Fruit fly (Drosophila melanogaster) whole organism, embryonic: ENCODE results near the gene CG6287.

Experiments
- Ada2b ChIP-seq: fragments of 200-800 bp; sonication (Bioruptor generic); IDR thresholded peaks from 2 replicates; pipeline ENCODE4 v1.3.6; 2022; ENCODE audit warnings: missing biosample characterization, missing genetic modification characterization
- Adf1 ChIP-seq: fragments of 200-800 bp; sonication (Bioruptor generic); IDR thresholded peaks from 2 replicates; pipeline ENCODE4 v1.3.6; 2022; ENCODE audit warnings: missing biosample characterization, missing genetic modification characterization
- B-H1 ChIP-seq: fragments of 200-800 bp; sonication (Bioruptor generic); IDR thresholded peaks from 3 replicates; pipeline ENCODE4 v1.3.6; 2022; ENCODE audit warnings: missing biosample characterization, missing genetic modification characterization
- Bdp1 ChIP-seq: fragments of 200-800 bp; sonication (Bioruptor generic); optimal IDR thresholded peaks from 3 replicates; lab custom pipeline; 2016; ENCODE audit warnings: missing biosample characterization, missing genetic modification characterization
- CG13624 ChIP-seq: fragments of 200-800 bp; sonication (Bioruptor generic); optimal IDR thresholded peaks from 2 replicates; lab custom pipeline; 2016; ENCODE audit warnings: missing biosample characterization, missing genetic modification characterization
- CG14441 ChIP-seq: fragments of 200-800 bp; sonication (Bioruptor generic); IDR thresholded peaks from 2 replicates; pipeline ENCODE4 v1.3.6; 2022; ENCODE audit warnings: missing biosample characterization, missing genetic modification characterization
- CG16813 ChIP-seq: fragments of 200-800 bp; sonication (Bioruptor generic); IDR thresholded peaks from 3 replicates; pipeline ENCODE4 v1.3.6; 2022; ENCODE audit warnings: missing biosample characterization, missing genetic modification characterization; ENCODE audit not compliant: partially characterized antibody
- CG16815 ChIP-seq: fragments of 200-800 bp; sonication (Bioruptor generic); optimal IDR thresholded peaks from 3 replicates; lab custom pipeline; 2017; ENCODE audit warnings: missing biosample characterization, mild to moderate bottlenecking, missing genetic modification characterization
- CG1792 ChIP-seq: fragments of 200-800 bp; sonication (Bioruptor generic); optimal IDR thresholded peaks from 2 replicates; lab custom pipeline; 2016; ENCODE audit warnings: missing biosample characterization, missing genetic modification characterization
- CG18599 ChIP-seq: fragments of 200-800 bp; sonication (Bioruptor generic); optimal IDR thresholded peaks from 3 replicates; lab custom pipeline; 2017; ENCODE audit warnings: missing biosample characterization, missing genetic modification characterization, mild to moderate bottlenecking, moderate library complexity, missing genetic modification reagents
- CG2202 ChIP-seq: fragments of 200-800 bp; sonication (Bioruptor generic); optimal IDR thresholded peaks from 2 replicates; lab custom pipeline; 2018; ENCODE audit warnings: missing biosample characterization, mild to moderate bottlenecking, missing genetic modification characterization
- CG2889 ChIP-seq: fragments of 200-800 bp; sonication (Bioruptor generic); IDR thresholded peaks from 3 replicates; pipeline ENCODE4 v1.3.6; 2022; ENCODE audit warnings: missing biosample characterization, missing genetic modification characterization
- CG42726 ChIP-seq: fragments of 200-800 bp; sonication (Bioruptor generic); IDR thresholded peaks from 2 replicates; pipeline ENCODE4 v1.3.6; 2022; ENCODE audit warnings: missing biosample characterization, missing genetic modification characterization; ENCODE audit not compliant: partially characterized antibody
- CG43689 ChIP-seq: fragments of 200-800 bp; sonication (Bioruptor generic); IDR thresholded peaks from 2 replicates; pipeline ENCODE4 v1.3.6; 2022; ENCODE audit warnings: missing biosample characterization, missing genetic modification characterization
- CG4730 ChIP-seq: fragments of 200-800 bp; sonication (Bioruptor generic); IDR thresholded peaks from 2 replicates; pipeline ENCODE4 v1.3.6; 2022; ENCODE audit warnings: missing biosample characterization, missing genetic modification characterization
- CG5245 ChIP-seq: fragments of 200-800 bp; sonication (Bioruptor generic); optimal IDR thresholded peaks from 3 replicates; lab custom pipeline; 2016; ENCODE audit warnings: missing biosample characterization, missing genetic modification characterization
- CG6683 ChIP-seq: fragments of 200-800 bp; sonication (Bioruptor generic); optimal IDR thresholded peaks from 2 replicates; lab custom pipeline; 2017; ENCODE audit warnings: missing biosample characterization, mild to moderate bottlenecking, missing genetic modification characterization, missing genetic modification reagents
- CG8089 ChIP-seq: fragments of 200-800 bp; sonication (Bioruptor generic); optimal IDR thresholded peaks from 3 replicates; lab custom pipeline; 2016; ENCODE audit warnings: missing biosample characterization, missing genetic modification characterization
- CG8281 ChIP-seq: fragments of 200-800 bp; sonication (Bioruptor generic); optimal IDR thresholded peaks from 2 replicates; lab custom pipeline; 2018; ENCODE audit warnings: missing biosample characterization, mild to moderate bottlenecking, missing genetic modification characterization, moderate library complexity
- CG8944 ChIP-seq: fragments of 200-800 bp; sonication (Bioruptor generic); optimal IDR thresholded peaks from 3 replicates; lab custom pipeline; 2016; ENCODE audit warnings: missing biosample characterization, missing genetic modification characterization
- CG9876 ChIP-seq: fragments of 200-800 bp; sonication (Bioruptor generic); optimal IDR thresholded peaks from 2 replicates; lab custom pipeline; 2016; ENCODE audit warnings: missing biosample characterization, missing genetic modification characterization
- CHES-1-like ChIP-seq: fragments of 200-800 bp; sonication (Bioruptor generic); optimal IDR thresholded peaks from 2 replicates; lab custom pipeline; 2016; ENCODE audit warnings: missing biosample characterization, missing genetic modification characterization
- ERR ChIP-seq: fragments of 200-800 bp; sonication (Bioruptor generic); optimal IDR thresholded peaks from 2 replicates; lab custom pipeline; 2016; ENCODE audit warnings: missing biosample characterization, missing genetic modification characterization
- Gsc ChIP-seq: fragments of 200-800 bp; sonication (Bioruptor generic); IDR thresholded peaks from 2 replicates; pipeline ENCODE4 v1.3.6; 2022; ENCODE audit warnings: missing biosample characterization, missing genetic modification characterization
- HLH54F ChIP-seq: fragments of 200-800 bp; sonication (Bioruptor generic); optimal IDR thresholded peaks from 3 replicates; lab custom pipeline; 2016; ENCODE audit warnings: missing biosample characterization, missing genetic modification characterization
- Lpt ChIP-seq: fragments of >200 bp; optimal IDR thresholded peaks from 2 replicates; lab custom pipeline; 2018; ENCODE audit warnings: missing biosample characterization, missing genetic modification characterization
- MBD-R2 ChIP-seq: fragments of 200-800 bp; sonication (Bioruptor generic); IDR thresholded peaks from 2 replicates; pipeline ENCODE4 v1.3.6; 2022; ENCODE audit warnings: missing biosample characterization, missing genetic modification characterization
- Max ChIP-seq: fragments of 200-800 bp; sonication (Bioruptor generic); optimal IDR thresholded peaks from 2 replicates; lab custom pipeline; 2016; ENCODE audit warnings: missing biosample characterization, mild to moderate bottlenecking, missing genetic modification characterization
- Med ChIP-seq: fragments of 200-800 bp; sonication (Bioruptor generic); peaks from one replicate; lab custom pipeline; 2016; ENCODE audit warnings: missing biosample characterization, missing genetic modification characterization, mild to moderate bottlenecking, inconsistent platforms, moderate library complexity
- Nf-YA ChIP-seq: fragments of 200-800 bp; sonication (Bioruptor generic); IDR thresholded peaks from 2 replicates; pipeline ENCODE4 v1.3.6; 2022; ENCODE audit warnings: missing biosample characterization, missing genetic modification characterization
- Opbp ChIP-seq: fragments of 200-800 bp; sonication (Bioruptor generic); IDR thresholded peaks from 3 replicates; pipeline ENCODE4 v1.3.6; 2022; ENCODE audit warnings: missing biosample characterization, missing genetic modification characterization; ENCODE audit not compliant: partially characterized antibody
- Ravus ChIP-seq: fragments of 200-800 bp; sonication (Bioruptor generic); IDR thresholded peaks from 2 replicates; pipeline ENCODE4 v1.3.6; 2022; ENCODE audit warnings: missing biosample characterization, missing genetic modification characterization
- Rx ChIP-seq: fragments of 200-800 bp; sonication (Bioruptor generic); IDR thresholded peaks from 2 replicates; pipeline ENCODE4 v1.3.6; 2022; ENCODE audit warnings: missing biosample characterization, missing genetic modification characterization
- Sin3A ChIP-seq: fragments of >200 bp; optimal IDR thresholded peaks from 2 replicates; lab custom pipeline; 2018
- az2 ChIP-seq: fragments of 200-800 bp; sonication (Bioruptor generic); optimal IDR thresholded peaks from 3 replicates; lab custom pipeline; 2016; ENCODE audit warnings: missing biosample characterization, missing genetic modification characterization
- br ChIP-seq: fragments of >200 bp; optimal IDR thresholded peaks from 2 replicates; lab custom pipeline; 2017
- da ChIP-seq: fragments of 200-800 bp; sonication (Bioruptor generic); optimal IDR thresholded peaks from 2 replicates; lab custom pipeline; 2016; ENCODE audit warnings: missing biosample characterization, missing genetic modification characterization
- mirr ChIP-seq: fragments of 200-800 bp; sonication (Bioruptor generic); optimal IDR thresholded peaks from 3 replicates; lab custom pipeline; 2018; ENCODE audit warnings: missing biosample characterization, mild to moderate bottlenecking, missing genetic modification characterization
- nerfin-2 ChIP-seq: fragments of 200-800 bp; sonication (Bioruptor generic); IDR thresholded peaks from 2 replicates; pipeline ENCODE4 v1.3.6; 2022; ENCODE audit warnings: missing biosample characterization, missing genetic modification characterization; ENCODE audit not compliant: partially characterized antibody
- nom ChIP-seq: fragments of 200-800 bp; sonication (Bioruptor generic); optimal IDR thresholded peaks from 2 replicates; lab custom pipeline; 2017; ENCODE audit warnings: missing biosample characterization, missing genetic modification characterization, mild to moderate bottlenecking, moderate library complexity, missing genetic modification reagents
- oc ChIP-seq: fragments of 200-800 bp; sonication (Bioruptor generic); optimal IDR thresholded peaks from 2 replicates; lab custom pipeline; 2018; ENCODE audit warnings: missing biosample characterization, mild to moderate bottlenecking, missing genetic modification characterization, moderate library complexity
- pita ChIP-seq: fragments of 200-800 bp; sonication (Bioruptor generic); optimal IDR thresholded peaks from 2 replicates; lab custom pipeline; 2017; ENCODE audit warnings: missing biosample characterization, mild to moderate bottlenecking, missing genetic modification characterization
- psq ChIP-seq: fragments of 200-800 bp; sonication (Bioruptor generic); optimal IDR thresholded peaks from 2 replicates; lab custom pipeline; 2017; ENCODE audit warnings: missing biosample characterization, missing genetic modification characterization
- run ChIP-seq: fragments of 200-800 bp; sonication (Bioruptor generic); optimal IDR thresholded peaks from 3 replicates; lab custom pipeline; 2018; ENCODE audit warnings: missing biosample characterization, mild to moderate bottlenecking, missing genetic modification characterization
- salm ChIP-seq: fragments of 200-800 bp; sonication (Bioruptor generic); optimal IDR thresholded peaks from 2 replicates; lab custom pipeline; 2018; ENCODE audit warnings: missing biosample characterization, mild to moderate bottlenecking, missing genetic modification characterization
- sens-2 ChIP-seq: fragments of 200-800 bp; sonication (Bioruptor generic); IDR thresholded peaks from 2 replicates; pipeline ENCODE4 v1.3.6; 2022; ENCODE audit warnings: missing biosample characterization, missing genetic modification characterization
- slou ChIP-seq: fragments of 200-800 bp; sonication (Bioruptor generic); optimal IDR thresholded peaks from 3 replicates; lab custom pipeline; 2016; ENCODE audit warnings: missing biosample characterization, missing genetic modification characterization
- ttk ChIP-seq: fragments of 200-800 bp; sonication (Bioruptor generic); IDR thresholded peaks from 2 replicates; pipeline ENCODE4 v2.1.2; 2022; ENCODE audit warnings: missing biosample characterization, missing genetic modification characterization
- vnd ChIP-seq: fragments of 200-800 bp; sonication (Bioruptor generic); IDR thresholded peaks from 3 replicates; pipeline ENCODE4 v1.3.6; 2022; ENCODE audit warnings: missing biosample characterization, missing genetic modification characterization; ENCODE audit not compliant: partially characterized antibody

CG6287 gene

DNA sequence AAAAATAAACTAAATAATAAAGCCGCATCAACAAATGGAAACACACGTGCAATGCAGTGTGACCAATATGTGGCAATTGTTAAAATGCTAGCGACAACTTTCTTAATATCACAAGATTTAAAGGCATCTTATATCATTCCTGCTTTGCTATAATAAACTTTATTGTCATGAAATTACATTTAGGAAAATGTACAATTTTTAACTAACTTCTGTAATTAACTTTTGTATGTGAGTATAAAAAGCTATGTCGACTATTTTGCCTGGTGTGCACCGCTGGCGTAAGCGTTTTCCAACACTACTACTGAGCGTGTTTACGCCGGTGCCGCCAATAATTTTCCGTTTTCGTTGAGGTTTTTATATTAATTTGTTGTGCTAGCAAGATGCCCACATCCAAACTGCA, 32.0 kb downstream of the CG6287 start, which contains the start of the genes Csl4 and Nup160 (continued):
- TF ChIP-seq vnd (GFP tag; lab: Robert Waterston, UW) (no peak), CG6683 (GFP tag; lab: Kevin White, UChicago) (peak; percentile 40), Opbp (GFP tag; lab: Robert Waterston, UW) (peak; percentile 52; the same call in 2 of the 3 replicates), Gsc (GFP tag; lab: Robert Waterston, UW) (no peak)

DNA sequence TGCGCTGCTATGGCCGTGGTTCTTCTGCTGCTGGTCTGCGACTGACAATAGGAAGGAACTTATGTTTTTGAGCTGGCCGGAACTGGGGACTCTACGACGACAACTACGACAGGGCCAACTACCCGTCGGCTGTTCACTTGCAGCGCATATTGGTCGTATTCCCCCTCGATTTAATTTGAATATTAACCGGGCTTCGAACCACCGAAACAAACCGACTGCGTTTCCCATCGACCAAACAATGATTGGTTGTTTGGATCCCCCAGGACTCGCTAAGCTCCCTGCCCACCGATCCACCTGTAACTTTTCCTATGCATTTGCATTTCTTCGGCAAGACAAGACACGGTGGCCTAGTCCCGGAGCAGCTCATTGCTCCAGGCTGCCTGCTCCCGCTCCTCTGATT, 33.9 kb downstream of the CG6287 start, which contains the start of gene Dnaaf4:
TSS of gene Dnaaf4 (minus strand) at position 101 of the 400 bp plus-strand sequence.
- no peak for TF ChIP-seq Max (GFP tag; lab: Kevin White, UChicago)
- TF ChIP-seq Med (GFP tag; lab: Kevin White, UChicago), result peak; percentile 31
- TF ChIP-seq nerfin-2 (GFP tag; lab: Robert Waterston, UW), result 0 out of 2 replicates have a peak, but pooled peaks have one; percentile 23
- TF ChIP-seq ttk, result 0 out of 2 replicates have a peak, but pooled peaks have one; percentile 12

DNA sequence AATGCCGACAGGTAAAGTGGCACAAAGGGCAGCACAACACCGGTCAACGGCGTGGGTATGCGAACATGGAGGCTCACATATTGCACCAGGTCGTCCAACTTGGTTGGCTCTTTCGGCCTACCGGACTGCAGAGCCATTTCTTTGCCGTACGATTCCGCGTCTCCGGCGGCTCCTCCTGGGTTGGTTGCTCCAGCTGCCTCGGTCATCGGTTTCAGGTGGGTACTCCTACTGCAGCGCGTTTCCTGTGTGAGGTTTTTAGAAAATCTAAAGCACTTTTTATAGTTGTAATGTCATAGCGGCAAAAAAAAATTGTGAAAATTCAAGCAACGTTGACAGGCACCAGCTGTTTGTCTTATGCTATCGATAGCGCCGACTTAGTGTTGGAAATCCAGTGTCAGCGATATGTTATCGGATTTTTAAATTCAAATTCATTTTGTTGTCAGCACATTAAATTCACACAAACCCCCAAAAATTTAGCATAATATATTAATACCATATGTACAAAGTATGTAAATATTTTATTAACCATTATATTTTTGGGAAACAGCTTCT, 35.5 kb downstream of the CG6287 start, which contains the start of gene CG6230:
TSS of gene CG6230 (minus strand) at position 354 of the 552 bp plus-strand sequence.
- TF ChIP-seq ERR (GFP tag; lab: Kevin White, UChicago) (no peak), Nf-YA (GFP tag; lab: Robert Waterston, UW) (no peak), CG4730 (GFP tag; lab: Robert Waterston, UW) (no peak), MBD-R2 (GFP tag; lab: Robert Waterston, UW) (peak; percentile 88), CG42726 (no peak), CG5245 (GFP tag; lab: Kevin White, UChicago) (no peak), da (GFP tag; lab: Kevin White, UChicago) (no peak), CG2889 (GFP tag; lab: Robert Waterston, UW) (no peak), CG1792 (no peak), CHES-1-like (no peak), sens-2 (GFP tag; lab: Robert Waterston, UW) (no peak), Bdp1 (GFP tag; lab: Kevin White, UChicago) (no peak), run (tag; lab: Kevin White, UChicago) (no peak), B-H1 (no peak), mirr (no peak), CG8281 (tag; lab: Kevin White, UChicago) (no peak), az2 (GFP tag; lab: Kevin White, UChicago) (no peak), CG18599 (GFP tag; lab: Kevin White, UChicago) (no peak), oc (tag; lab: Kevin White, UChicago) (no peak), HLH54F (GFP tag; lab: Kevin White, UChicago) (no peak), CG43689 (GFP tag; lab: Robert Waterston, UW) (no peak), pita (no peak), CG8089 (no peak), Lpt (no peak), Ada2b (GFP tag; lab: Robert Waterston, UW) (no peak), salm (tag; lab: Kevin White, UChicago) (no peak), Ravus (GFP tag; lab: Robert Waterston, UW) (no peak), nom (no peak), slou (GFP tag; lab: Kevin White, UChicago) (no peak), CG14441 (GFP tag; lab: Robert Waterston, UW) (no peak), Rx (GFP tag; lab: Robert Waterston, UW) (no peak), Sin3A (peak; percentile 3), CG9876 (no peak), CG13624 (GFP tag; lab: Kevin White, UChicago) (no peak), CG16815 (GFP tag; lab: Kevin White, UChicago) (no peak), CG16813 (GFP tag; lab: Robert Waterston, UW) (peak; percentile 33; the same call in 1 of the 3 replicates), psq (GFP tag; lab: Kevin White, UChicago) (no peak), Adf1 (GFP tag; lab: Robert Waterston, UW) (no peak), br (lab: Kevin White, UChicago) (no peak), CG2202 (tag; lab: Kevin White, UChicago) (no peak), CG8944 (GFP tag; lab: Kevin White, UChicago) (no peak)
